Worm (Caenorhabditis elegans) whole organism, mixed stage, embryonic: ENCODE measurements around the gene nhr-112.

ENCODE experiments used
- M03D4.4 ChIP-seq: sonication (generic microtip); optimal IDR thresholded peaks from 2 replicates; lab custom pipeline; 2017; ENCODE audit warnings: mild to moderate bottlenecking, missing genetic modification characterization, missing compliant biosample characterization
- bed-3 ChIP-seq: fragments of 200-800 bp; sonication (Bioruptor generic); optimal IDR thresholded peaks from 3 replicates; lab custom pipeline; 2018; ENCODE audit warnings: mild to moderate bottlenecking, missing genetic modification characterization, moderate library complexity, missing compliant biosample characterization
- blmp-1 ChIP-seq: fragments of 150-350 bp; optimal IDR thresholded peaks from 2 replicates; lab custom pipeline; 2014; ENCODE audit warnings: missing biosample characterization, missing genetic modification characterization
- ceh-39 ChIP-seq: fragments of 150-350 bp; optimal IDR thresholded peaks from 2 replicates; lab custom pipeline; 2014; ENCODE audit warnings: missing biosample characterization, missing genetic modification characterization
- ceh-43 ChIP-seq: fragments of 200-800 bp; sonication (Bioruptor generic); optimal IDR thresholded peaks from 2 replicates; lab custom pipeline; 2018; ENCODE audit warnings: mild to moderate bottlenecking, missing genetic modification characterization, moderate library complexity, missing compliant biosample characterization
- ceh-83 ChIP-seq: fragments of 200-800 bp; sonication (Bioruptor generic); optimal IDR thresholded peaks from 2 replicates; lab custom pipeline; 2018; ENCODE audit warnings: mild to moderate bottlenecking, missing genetic modification characterization, missing compliant biosample characterization
- ces-1 ChIP-seq: fragments of 150-350 bp; optimal IDR thresholded peaks from 2 replicates; lab custom pipeline; 2014; ENCODE audit warnings: missing biosample characterization, missing genetic modification reagents, missing genetic modification characterization
- cnd-1 ChIP-seq: fragments of 200-800 bp; sonication (Bioruptor generic); optimal IDR thresholded peaks from 2 replicates; lab custom pipeline; 2018; ENCODE audit warnings: mild to moderate bottlenecking, missing genetic modification characterization, missing compliant biosample characterization
- drap-1 ChIP-seq: fragments of 200-800 bp; sonication (Bioruptor generic); optimal IDR thresholded peaks from 3 replicates; lab custom pipeline; 2018; ENCODE audit warnings: mild to moderate bottlenecking, missing genetic modification characterization, missing compliant biosample characterization
- elt-1 ChIP-seq: sonication (generic microtip); optimal IDR thresholded peaks from 2 replicates; lab custom pipeline; 2017; ENCODE audit warnings: missing genetic modification characterization, mild to moderate bottlenecking, missing compliant biosample characterization, antibody characterized with exemption, moderate library complexity, borderline replicate concordance; ENCODE audit not compliant: insufficient read depth
- elt-3 ChIP-seq: fragments of 150-350 bp; optimal IDR thresholded peaks from 2 replicates; lab custom pipeline; 2014; ENCODE audit warnings: missing biosample characterization, missing genetic modification characterization
- flh-1 ChIP-seq: fragments of 200-800 bp; sonication (Bioruptor generic); optimal IDR thresholded peaks from 2 replicates; lab custom pipeline; 2018; ENCODE audit warnings: mild to moderate bottlenecking, missing genetic modification characterization, moderate library complexity, missing compliant biosample characterization
- ham-2 ChIP-seq: fragments of 200-800 bp; sonication (Bioruptor generic); optimal IDR thresholded peaks from 2 replicates; lab custom pipeline; 2018; ENCODE audit warnings: mild to moderate bottlenecking, missing genetic modification characterization, missing compliant biosample characterization
- lin-32 ChIP-seq: fragments of 200-800 bp; sonication (Bioruptor generic); optimal IDR thresholded peaks from 2 replicates; lab custom pipeline; 2018; ENCODE audit warnings: mild to moderate bottlenecking, missing genetic modification characterization, missing compliant biosample characterization
- mab-5 ChIP-seq: fragments of 150-350 bp; optimal IDR thresholded peaks from 2 replicates; lab custom pipeline; 2014; ENCODE audit warnings: missing biosample characterization, missing genetic modification characterization
- mep-1 ChIP-seq: fragments of 150-350 bp; optimal IDR thresholded peaks from 2 replicates; lab custom pipeline; 2017; ENCODE audit warnings: missing biosample characterization, missing genetic modification reagents, missing genetic modification characterization, inconsistent platforms
- mls-2 ChIP-seq: sonication (generic microtip); optimal IDR thresholded peaks from 2 replicates; lab custom pipeline; 2016; ENCODE audit warnings: mild to moderate bottlenecking, missing genetic modification characterization, moderate library complexity, missing compliant biosample characterization
- nhr-12 ChIP-seq: fragments of 150-350 bp; optimal IDR thresholded peaks from 2 replicates; lab custom pipeline; 2014; ENCODE audit warnings: missing biosample characterization, missing genetic modification characterization
- nhr-2 ChIP-seq: fragments of 150-350 bp; optimal IDR thresholded peaks from 2 replicates; lab custom pipeline; 2014; ENCODE audit warnings: missing biosample characterization, missing genetic modification characterization
- nhr-237 ChIP-seq: fragments of 150-350 bp; optimal IDR thresholded peaks from 2 replicates; lab custom pipeline; 2014; ENCODE audit warnings: missing biosample characterization, missing genetic modification characterization
- nhr-28 ChIP-seq: fragments of 150-350 bp; optimal IDR thresholded peaks from 2 replicates; lab custom pipeline; 2014; ENCODE audit warnings: missing biosample characterization, missing genetic modification characterization
- nhr-76 ChIP-seq: sonication (generic microtip); optimal IDR thresholded peaks from 2 replicates; lab custom pipeline; 2017; ENCODE audit warnings: missing biosample characterization, missing genetic modification characterization
- pha-4 ChIP-seq: fragments of 150-350 bp; optimal IDR thresholded peaks from 2 replicates; lab custom pipeline; 2018; ENCODE audit warnings: missing biosample characterization, missing genetic modification reagents, missing genetic modification characterization
- sem-2 ChIP-seq: fragments of 200-800 bp; sonication (Bioruptor generic); optimal IDR thresholded peaks from 2 replicates; lab custom pipeline; 2018; ENCODE audit warnings: mild to moderate bottlenecking, missing genetic modification characterization, missing compliant biosample characterization
- snpc-4 ChIP-seq: fragments of 150-350 bp; optimal IDR thresholded peaks from 2 replicates; lab custom pipeline; 2014; ENCODE audit warnings: missing biosample characterization, missing genetic modification characterization
- sptf-1 ChIP-seq: sonication (generic microtip); optimal IDR thresholded peaks from 2 replicates; lab custom pipeline; 2017; ENCODE audit warnings: mild to moderate bottlenecking, missing genetic modification characterization, moderate library complexity, missing compliant biosample characterization
- tbx-8 ChIP-seq: fragments of 200-800 bp; sonication (Bioruptor generic); optimal IDR thresholded peaks from 2 replicates; lab custom pipeline; 2018; ENCODE audit warnings: mild to moderate bottlenecking, missing genetic modification characterization, moderate library complexity, missing compliant biosample characterization
- unc-120 ChIP-seq: sonication (generic microtip); optimal IDR thresholded peaks from 2 replicates; lab custom pipeline; 2017; ENCODE audit warnings: missing genetic modification characterization, missing compliant biosample characterization; ENCODE audit not compliant: poor library complexity, severe bottlenecking
- unc-39 ChIP-seq: fragments of 150-350 bp; optimal IDR thresholded peaks from 2 replicates; lab custom pipeline; 2014; ENCODE audit warnings: missing biosample characterization, missing genetic modification characterization
- unc-62 ChIP-seq: fragments of 150-350 bp; optimal IDR thresholded peaks from 2 replicates; lab custom pipeline; 2014; ENCODE audit warnings: missing biosample characterization, missing genetic modification reagents, missing genetic modification characterization
- zip-8 ChIP-seq: fragments of 150-350 bp; optimal IDR thresholded peaks from 2 replicates; lab custom pipeline; 2014; ENCODE audit warnings: missing biosample characterization, missing genetic modification characterization
- ztf-11 ChIP-seq: fragments of 150-350 bp; optimal IDR thresholded peaks from 2 replicates; lab custom pipeline; 2014; ENCODE audit warnings: missing biosample characterization, missing genetic modification characterization

The nhr-112 gene

DNA sequence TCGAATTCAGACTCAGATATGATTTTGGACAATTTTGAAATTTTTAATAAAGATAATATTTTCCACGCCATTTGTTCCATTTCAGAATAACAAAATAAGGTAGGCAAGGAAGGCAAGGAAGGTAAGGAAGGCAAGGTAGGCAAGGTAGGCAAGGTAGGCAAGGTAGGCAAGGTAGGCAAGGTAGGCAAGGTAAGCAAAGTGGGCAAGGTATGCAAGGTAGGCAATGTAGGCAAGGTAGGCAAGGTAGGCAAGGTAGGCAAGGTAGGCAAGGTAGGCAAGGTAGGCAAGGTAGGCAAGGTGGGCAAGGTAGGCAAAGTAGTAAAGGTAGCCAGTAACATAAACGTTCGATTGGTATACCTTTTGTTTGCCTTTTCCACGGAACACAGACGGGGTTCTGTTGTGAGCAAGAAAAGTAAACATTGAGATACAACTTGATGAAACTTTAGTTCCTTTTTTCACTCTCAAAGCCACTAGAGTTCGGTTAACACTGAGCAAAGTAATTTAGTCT, 23.8 kb downstream of the nhr-112 start, which contains the start of gene Y70C5C.1:
Gene Y70C5C.1 (plus strand): TSS at position 458 of the 508 bp plus-strand sequence.
- no peak for TF ChIP-seq nhr-237
- no peak for TF ChIP-seq unc-62
- TF ChIP-seq lin-32 (GFP tag; lab: Kevin White, UChicago), result peak; percentile 16
- no peak for TF ChIP-seq pha-4
- no peak for TF ChIP-seq mep-1 (tag; lab: Kevin White, UChicago)
- TF ChIP-seq drap-1 (GFP tag; lab: Kevin White, UChicago), result peak; percentile 51
- peak; percentile 12 for TF ChIP-seq flh-1
- TF ChIP-seq nhr-12 (tag; lab: Kevin White, UChicago), result no peak
- TF ChIP-seq ceh-83 (GFP tag; lab: Kevin White, UChicago), result peak; percentile 14
- no peak for TF ChIP-seq elt-1 (tag; lab: Kevin White, UChicago)
- TF ChIP-seq mls-2, result peak; percentile 80
- peak; percentile 49 for TF ChIP-seq bed-3
- TF ChIP-seq cnd-1 (tag; lab: Kevin White, UChicago), result peak; percentile 32
- TF ChIP-seq sem-2 (GFP tag; lab: Kevin White, UChicago), result peak; percentile 1
- TF ChIP-seq nhr-2 (tag; lab: Kevin White, UChicago), result no peak
- peak; percentile 79 for TF ChIP-seq sptf-1 (tag; lab: Kevin White, UChicago)
- TF ChIP-seq ceh-43 (GFP tag; lab: Kevin White, UChicago), result peak; percentile 10
- peak; percentile 32 for TF ChIP-seq M03D4.4 (tag; lab: Kevin White, UChicago)
- no peak for TF ChIP-seq zip-8 (tag; lab: Kevin White, UChicago)

DNA sequence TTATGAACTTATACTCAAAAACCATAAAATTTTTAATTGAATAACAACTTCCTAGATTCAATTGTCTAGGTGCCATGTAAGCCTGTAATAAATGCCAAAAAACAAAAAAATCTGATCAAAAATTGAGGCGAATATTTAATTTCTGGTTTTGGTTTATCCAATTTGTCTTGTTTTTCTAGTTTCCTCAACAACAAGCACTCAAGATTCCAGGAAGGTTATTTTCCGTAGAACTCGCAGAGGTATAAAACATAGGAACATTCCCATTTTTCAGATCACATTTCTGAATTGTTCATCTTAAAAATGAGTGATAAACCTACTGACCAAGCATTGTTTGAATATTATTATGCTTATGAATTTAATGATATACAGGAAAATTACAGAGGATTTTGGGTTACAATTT, 26.5 kb downstream of the nhr-112 start, which contains the start of gene srw-41:
Gene srw-41 (plus strand): TSS at position 301 of the 400 bp plus-strand sequence.
- TF ChIP-seq nhr-28 (tag; lab: Kevin White, UChicago), result no peak

- TF ChIP-seq unc-62 (no peak), ces-1 (GFP tag; lab: Kevin White, UChicago) (no peak), sptf-1 (tag; lab: Kevin White, UChicago) (no peak), pha-4 (no peak), lin-32 (GFP tag; lab: Kevin White, UChicago) (no peak), snpc-4 (no peak), nhr-28 (tag; lab: Kevin White, UChicago) (no peak), ztf-11 (tag; lab: Kevin White, UChicago) (no peak), bed-3 (no peak)
Observed at ce11 chrV:16695499-16695898, 28.1 kb downstream of the nhr-112 start.

DNA sequence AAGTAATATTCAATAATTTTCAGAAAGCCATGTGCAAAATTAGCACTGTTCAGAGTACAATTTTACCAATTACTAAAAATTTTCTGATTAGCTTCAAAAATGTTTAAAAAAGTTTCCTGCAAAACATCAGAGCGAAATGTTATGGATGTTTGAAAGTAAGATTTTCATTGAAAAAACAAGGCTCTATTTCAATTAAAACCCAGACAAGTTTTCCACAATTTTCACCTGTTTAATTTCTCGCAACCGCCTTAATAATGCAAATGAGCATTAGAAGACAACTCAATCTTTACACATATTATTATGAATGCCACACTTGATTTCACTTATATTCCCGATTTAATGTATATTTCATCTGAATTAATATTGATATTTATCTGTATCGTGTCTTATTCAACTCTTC, 29.1 kb downstream of the nhr-112 start, which contains the start of gene srz-101:
Gene srz-101 (plus strand): TSS at position 301 of the 400 bp plus-strand sequence.
- no peak for TF ChIP-seq ztf-11 (tag; lab: Kevin White, UChicago)
- TF ChIP-seq mep-1 (tag; lab: Kevin White, UChicago), result no peak
- no peak for TF ChIP-seq nhr-12 (tag; lab: Kevin White, UChicago)
- TF ChIP-seq nhr-2 (tag; lab: Kevin White, UChicago), result no peak
- no peak for TF ChIP-seq unc-62
- TF ChIP-seq nhr-76 (tag; lab: Kevin White, UChicago), result no peak
- TF ChIP-seq pha-4, result no peak
- no peak for TF ChIP-seq mab-5 (tag; lab: Kevin White, UChicago)
- no peak for TF ChIP-seq zip-8 (tag; lab: Kevin White, UChicago)
- no peak for TF ChIP-seq nhr-28 (tag; lab: Kevin White, UChicago)
- TF ChIP-seq ceh-83 (GFP tag; lab: Kevin White, UChicago), result no peak
- TF ChIP-seq tbx-8 (GFP tag; lab: Kevin White, UChicago), result no peak
- TF ChIP-seq ham-2, result no peak
- no peak for TF ChIP-seq flh-1
- TF ChIP-seq elt-3 (tag; lab: Kevin White, UChicago), result no peak
- TF ChIP-seq sem-2 (GFP tag; lab: Kevin White, UChicago), result no peak
- TF ChIP-seq blmp-1 (tag; lab: Kevin White, UChicago), result no peak
- no peak for TF ChIP-seq cnd-1 (tag; lab: Kevin White, UChicago)
- no peak for TF ChIP-seq elt-1 (tag; lab: Kevin White, UChicago)
- no peak for TF ChIP-seq ceh-39 (tag; lab: Kevin White, UChicago)

- TF ChIP-seq M03D4.4 (tag; lab: Kevin White, UChicago) (no peak), ces-1 (GFP tag; lab: Kevin White, UChicago) (no peak), snpc-4 (no peak), nhr-28 (tag; lab: Kevin White, UChicago) (no peak), elt-1 (tag; lab: Kevin White, UChicago) (no peak), blmp-1 (tag; lab: Kevin White, UChicago) (no peak), nhr-237 (no peak), ceh-83 (GFP tag; lab: Kevin White, UChicago) (no peak), unc-120 (tag; lab: Kevin White, UChicago) (no peak), unc-39 (tag; lab: Kevin White, UChicago) (no peak), sem-2 (GFP tag; lab: Kevin White, UChicago) (no peak), bed-3 (no peak), cnd-1 (tag; lab: Kevin White, UChicago) (no peak), zip-8 (tag; lab: Kevin White, UChicago) (no peak), ceh-39 (tag; lab: Kevin White, UChicago) (no peak), lin-32 (GFP tag; lab: Kevin White, UChicago) (no peak)
- TF ChIP-seq, all 35 proteins: peak for 0
Observed at ce11 chrV:16693732-16694131, 29.9 kb downstream of the nhr-112 start, which contains the start of gene srw-42. TSS of gene srw-42 (minus strand) at chrV:16693832.
